Fruit fly (Drosophila melanogaster): ENCODE results near the gene AlaRS-m.
A peak's percentile ranks its signal among the peaks of the same experiment; 100 is the strongest.

DNA sequence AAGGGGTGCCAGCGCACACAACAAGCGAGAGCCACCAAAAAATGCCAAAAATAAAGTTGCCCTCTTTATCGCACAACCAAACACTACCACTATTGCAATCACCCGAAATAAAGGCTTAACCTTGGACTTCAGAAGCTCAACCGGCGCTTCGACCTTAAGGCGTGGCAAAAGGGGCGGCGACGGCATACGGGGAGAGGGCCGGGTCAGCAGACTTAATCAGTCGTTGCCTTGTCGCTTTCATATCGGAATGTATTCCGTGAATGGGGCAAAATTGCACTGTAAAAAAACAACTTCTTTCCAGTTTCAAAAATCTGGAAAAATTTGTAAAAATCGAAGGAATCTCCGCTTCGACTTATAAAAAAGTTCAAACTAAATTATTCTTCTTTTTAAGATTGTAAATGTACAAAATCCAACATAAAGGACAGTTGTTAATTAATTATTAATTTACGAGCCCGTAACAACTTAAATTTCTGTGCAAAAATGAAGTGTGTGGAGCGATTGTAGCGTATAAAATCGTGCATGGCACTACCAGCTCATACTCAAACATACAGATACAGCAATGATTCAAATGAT lies 37.2 kb downstream of the AlaRS-m start:
- peak; percentile 20 for TF ChIP-seq CG15710 (tag; optimal IDR thresholded peaks at IDR 0.05)
- no peak for TF ChIP-seq rn (GFP tag; IDR thresholded peaks at IDR 0.05)
- peak; percentile 18 for TF ChIP-seq CG8301 (tag; optimal IDR thresholded peaks at IDR 0.05)
- TF ChIP-seq CG34367 (tag; optimal IDR thresholded peaks at IDR 0.05): peak; percentile 1
- peak; percentile 13 for TF ChIP-seq CG17806 (tag; optimal IDR thresholded peaks at IDR 0.05)
- TF ChIP-seq CG9948 (tag; optimal IDR thresholded peaks at IDR 0.05): no peak
- peak; percentile 47 for TF ChIP-seq EcR (GFP tag; optimal IDR thresholded peaks at IDR 0.05)
- TF ChIP-seq Ets98B (GFP tag; IDR thresholded peaks at IDR 0.05): no peak
- peak; percentile 49 for TF ChIP-seq Snoo (tag; optimal IDR thresholded peaks at IDR 0.05)
- TF ChIP-seq CG4496 (GFP tag; IDR thresholded peaks at IDR 0.05): no peak

Measured in whole organism, pupa.